Worm (Caenorhabditis elegans) whole organism, L3 larva: Measurements from ENCODE around the gene cyp-34A6.

Source experiments
- aly-2 ChIP-seq: fragments of 150-350 bp; optimal IDR thresholded peaks from 2 replicates; lab custom pipeline; 2014; ENCODE audit warnings: missing biosample characterization, missing genetic modification characterization
- ceh-82 ChIP-seq: fragments of 150-350 bp; optimal IDR thresholded peaks from 2 replicates; lab custom pipeline; 2014; ENCODE audit warnings: missing biosample characterization, missing genetic modification characterization
- fkh-10 ChIP-seq: sonication (generic microtip); optimal IDR thresholded peaks from 2 replicates; lab custom pipeline; 2017; ENCODE audit warnings: missing biosample characterization, missing genetic modification reagents, missing genetic modification characterization
- nhr-23 ChIP-seq: fragments of 150-350 bp; optimal IDR thresholded peaks from 2 replicates; lab custom pipeline; 2014; ENCODE audit warnings: missing biosample characterization, missing genetic modification reagents, missing genetic modification characterization
- nhr-76 ChIP-seq: fragments of 150-350 bp; sonication (generic microtip); optimal IDR thresholded peaks from 5 replicates; lab custom pipeline; 2014; ENCODE audit warnings: missing biosample characterization, missing genetic modification characterization
- pha-4 ChIP-seq: fragments of 150-350 bp; optimal IDR thresholded peaks from 2 replicates; lab custom pipeline; 2014; ENCODE audit warnings: missing biosample characterization, missing genetic modification reagents, missing genetic modification characterization
- snpc-4 ChIP-seq: fragments of 150-350 bp; optimal IDR thresholded peaks from 2 replicates; lab custom pipeline; 2014; ENCODE audit warnings: missing biosample characterization, missing genetic modification characterization

ce11 chrV:3927522-3927921 lies 33.6 kb downstream of the cyp-34A6 start:
- TF ChIP-seq aly-2 (tag; lab: Kevin White, UChicago) (no peak), ceh-82 (tag; lab: Kevin White, UChicago) (no peak), snpc-4 (tag; lab: Kevin White, UChicago) (no peak), nhr-76 (no peak), fkh-10 (GFP tag; lab: Kevin White, UChicago) (no peak), nhr-23 (no peak), pha-4 (tag; lab: Kevin White, UChicago) (no peak)
